Fruit fly (Drosophila melanogaster) whole organism, embryonic: ENCODE data around the gene CG10365.

ENCODE experiments used
- ATbp ChIP-seq: fragments of 200-800 bp; sonication (Bioruptor generic); optimal IDR thresholded peaks from 2 replicates; lab custom pipeline; 2017; ENCODE audit warnings: missing biosample characterization, mild to moderate bottlenecking, missing genetic modification characterization, missing genetic modification reagents
- Atf6 ChIP-seq: fragments of 200-800 bp; sonication (Bioruptor generic); IDR thresholded peaks from 2 replicates; pipeline ENCODE4 v1.3.6; 2022; ENCODE audit warnings: missing biosample characterization, missing genetic modification characterization
- Blimp-1 ChIP-seq: fragments of 200-800 bp; sonication (Bioruptor generic); optimal IDR thresholded peaks from 3 replicates; lab custom pipeline; 2018; ENCODE audit warnings: missing biosample characterization, missing genetic modification characterization, mild to moderate bottlenecking, moderate library complexity, missing genetic modification reagents
- CG12236 ChIP-seq: fragments of 200-800 bp; sonication (Bioruptor generic); optimal IDR thresholded peaks from 2 replicates; lab custom pipeline; 2016; ENCODE audit warnings: missing biosample characterization, missing genetic modification characterization
- CG14710 ChIP-seq: fragments of 200-800 bp; sonication (Bioruptor generic); optimal IDR thresholded peaks from 3 replicates; lab custom pipeline; 2019; ENCODE audit warnings: missing biosample characterization, mild to moderate bottlenecking, missing genetic modification characterization, moderate library complexity
- CG14965 ChIP-seq: fragments of 200-800 bp; sonication (Bioruptor generic); optimal IDR thresholded peaks from 2 replicates; lab custom pipeline; 2016; ENCODE audit warnings: missing biosample characterization, missing genetic modification characterization, borderline replicate concordance
- CG16813 ChIP-seq: fragments of 200-800 bp; sonication (Bioruptor generic); IDR thresholded peaks from 3 replicates; pipeline ENCODE4 v1.3.6; 2022; ENCODE audit warnings: missing biosample characterization, missing genetic modification characterization; ENCODE audit not compliant: partially characterized antibody
- CG17385 ChIP-seq: fragments of 200-800 bp; sonication (Bioruptor generic); optimal IDR thresholded peaks from 3 replicates; lab custom pipeline; 2018; ENCODE audit warnings: missing biosample characterization, mild to moderate bottlenecking, missing genetic modification characterization
- CG18011 ChIP-seq: fragments of 200-800 bp; sonication (Bioruptor generic); optimal IDR thresholded peaks from 2 replicates; lab custom pipeline; 2017; ENCODE audit warnings: missing biosample characterization, missing genetic modification characterization, mild to moderate bottlenecking, moderate library complexity, missing genotype
- CG2678 ChIP-seq: fragments of 200-800 bp; sonication (Bioruptor generic); optimal IDR thresholded peaks from 3 replicates; lab custom pipeline; 2019; ENCODE audit warnings: missing biosample characterization, mild to moderate bottlenecking, missing genetic modification characterization, moderate library complexity
- CG2875 ChIP-seq: fragments of 200-800 bp; sonication (Bioruptor generic); optimal IDR thresholded peaks from 2 replicates; lab custom pipeline; 2017; ENCODE audit warnings: missing biosample characterization, mild to moderate bottlenecking, missing genetic modification characterization, missing genetic modification reagents
- CG31365 ChIP-seq: fragments of 200-800 bp; sonication (Bioruptor generic); optimal IDR thresholded peaks from 2 replicates; lab custom pipeline; 2018; ENCODE audit warnings: missing biosample characterization, mild to moderate bottlenecking, missing genetic modification characterization
- CG3407 ChIP-seq: fragments of 200-800 bp; sonication (Bioruptor generic); optimal IDR thresholded peaks from 2 replicates; lab custom pipeline; 2018; ENCODE audit warnings: missing biosample characterization, mild to moderate bottlenecking, missing genetic modification characterization
- CG34422 ChIP-seq: fragments of 200-800 bp; sonication (Bioruptor generic); IDR thresholded peaks from 3 replicates; pipeline ENCODE4 v1.3.6; 2022; ENCODE audit warnings: missing biosample characterization, missing genetic modification characterization
- CG6813 ChIP-seq: fragments of 200-800 bp; sonication (Bioruptor generic); optimal IDR thresholded peaks from 2 replicates; lab custom pipeline; 2017; ENCODE audit warnings: missing biosample characterization, missing genetic modification characterization, mild to moderate bottlenecking, moderate library complexity, missing genetic modification reagents
- CG7745 ChIP-seq: fragments of 200-800 bp; sonication (Bioruptor generic); optimal IDR thresholded peaks from 2 replicates; lab custom pipeline; 2018; ENCODE audit warnings: missing biosample characterization, mild to moderate bottlenecking, missing genetic modification characterization, moderate library complexity
- CG8765 ChIP-seq: fragments of 200-800 bp; sonication (Bioruptor generic); IDR thresholded peaks from 2 replicates; pipeline ENCODE4 v1.3.6; 2022; ENCODE audit warnings: missing biosample characterization, missing genetic modification characterization
- CG9727 ChIP-seq: fragments of 200-800 bp; sonication (Bioruptor generic); optimal IDR thresholded peaks from 3 replicates; lab custom pipeline; 2017; ENCODE audit warnings: missing biosample characterization, mild to moderate bottlenecking, missing genetic modification characterization
- CG9817 ChIP-seq: fragments of 200-800 bp; sonication (Bioruptor generic); optimal IDR thresholded peaks from 2 replicates; lab custom pipeline; 2018; ENCODE audit warnings: missing biosample characterization, mild to moderate bottlenecking, missing genetic modification characterization, moderate library complexity
- CHES-1-like ChIP-seq: fragments of 200-800 bp; sonication (Bioruptor generic); optimal IDR thresholded peaks from 2 replicates; lab custom pipeline; 2016; ENCODE audit warnings: missing biosample characterization, missing genetic modification characterization
- CkIIα-i1 ChIP-seq: fragments of 200-800 bp; sonication (Bioruptor generic); IDR thresholded peaks from 2 replicates; pipeline ENCODE4 v1.3.6; 2022; ENCODE audit warnings: missing biosample characterization, missing genetic modification characterization
- D19A ChIP-seq: fragments of 200-800 bp; optimal IDR thresholded peaks from 3 replicates; lab custom pipeline; 2019; ENCODE audit warnings: missing biosample characterization, mild to moderate bottlenecking, missing genetic modification characterization, moderate library complexity
- Drgx ChIP-seq: fragments of 200-800 bp; sonication (Bioruptor generic); IDR thresholded peaks from 2 replicates; pipeline ENCODE4 v1.3.6; 2022; ENCODE audit warnings: missing biosample characterization, missing genetic modification characterization
- E2f2 ChIP-seq: fragments of 200-800 bp; sonication (Bioruptor generic); IDR thresholded peaks from 2 replicates; pipeline ENCODE4 v1.3.6; 2022; ENCODE audit warnings: missing biosample characterization, missing genetic modification characterization
- HmgZ ChIP-seq: fragments of 200-800 bp; sonication (Bioruptor generic); optimal IDR thresholded peaks from 2 replicates; lab custom pipeline; 2018; ENCODE audit warnings: missing biosample characterization, mild to moderate bottlenecking, missing genetic modification characterization
- Med ChIP-seq: fragments of 200-800 bp; sonication (Bioruptor generic); peaks from one replicate; lab custom pipeline; 2016; ENCODE audit warnings: missing biosample characterization, missing genetic modification characterization, mild to moderate bottlenecking, inconsistent platforms, moderate library complexity
- Myb ChIP-seq: fragments of 200-800 bp; sonication (Bioruptor generic); optimal IDR thresholded peaks from 2 replicates; lab custom pipeline; 2016; ENCODE audit warnings: missing biosample characterization, missing genetic modification characterization
- PHDP ChIP-seq: fragments of 200-800 bp; sonication (Bioruptor generic); optimal IDR thresholded peaks from 3 replicates; lab custom pipeline; 2018; ENCODE audit warnings: missing biosample characterization, mild to moderate bottlenecking, missing genetic modification characterization, moderate library complexity
- Ptx1 ChIP-seq: fragments of 200-800 bp; sonication (Bioruptor generic); IDR thresholded peaks from 2 replicates; pipeline ENCODE4 v1.3.6; 2022; ENCODE audit warnings: missing biosample characterization, missing genetic modification characterization
- Sox100B ChIP-seq: fragments of 200-800 bp; sonication (Bioruptor generic); optimal IDR thresholded peaks from 3 replicates; lab custom pipeline; 2018; ENCODE audit warnings: missing biosample characterization, mild to moderate bottlenecking, missing genetic modification characterization
- ara ChIP-seq: fragments of 200-800 bp; sonication (Bioruptor generic); IDR thresholded peaks from 2 replicates; pipeline ENCODE4 v1.3.6; 2022; ENCODE audit warnings: missing biosample characterization, missing genetic modification characterization
- ato ChIP-seq: fragments of 200-800 bp; sonication (Bioruptor generic); IDR thresholded peaks from 2 replicates; pipeline ENCODE4 v1.3.6; 2022; ENCODE audit warnings: missing biosample characterization, missing genetic modification characterization; ENCODE audit not compliant: partially characterized antibody
- bab2 ChIP-seq: fragments of 200-800 bp; sonication (Bioruptor generic); optimal IDR thresholded peaks from 2 replicates; lab custom pipeline; 2016; ENCODE audit warnings: missing biosample characterization, missing genetic modification characterization
- chn ChIP-seq: fragments of 200-800 bp; sonication (Bioruptor generic); optimal IDR thresholded peaks from 2 replicates; lab custom pipeline; 2016; ENCODE audit warnings: missing biosample characterization, missing genetic modification characterization
- fd64A ChIP-seq: fragments of 200-800 bp; sonication (Bioruptor generic); optimal IDR thresholded peaks from 3 replicates; lab custom pipeline; 2018; ENCODE audit warnings: missing biosample characterization, mild to moderate bottlenecking, missing genetic modification characterization
- gcm ChIP-seq: fragments of 200-800 bp; sonication (Bioruptor generic); optimal IDR thresholded peaks from 2 replicates; lab custom pipeline; 2019; ENCODE audit warnings: missing biosample characterization, mild to moderate bottlenecking, missing genetic modification characterization, moderate library complexity
- h ChIP-seq: fragments of >200 bp; optimal IDR thresholded peaks from 2 replicates; lab custom pipeline; 2017
- ken ChIP-seq: fragments of 200-800 bp; sonication (Bioruptor generic); IDR thresholded peaks from 3 replicates; pipeline ENCODE4 v1.3.6; 2022; ENCODE audit warnings: missing biosample characterization, missing genetic modification characterization
- nerfin-1 ChIP-seq: fragments of 200-800 bp; sonication (Bioruptor generic); optimal IDR thresholded peaks from 3 replicates; lab custom pipeline; 2019; ENCODE audit warnings: missing biosample characterization, mild to moderate bottlenecking, missing genetic modification characterization, moderate library complexity
- nom ChIP-seq: fragments of 200-800 bp; sonication (Bioruptor generic); optimal IDR thresholded peaks from 2 replicates; lab custom pipeline; 2017; ENCODE audit warnings: missing biosample characterization, missing genetic modification characterization, mild to moderate bottlenecking, moderate library complexity, missing genetic modification reagents
- repo ChIP-seq: fragments of 200-800 bp; sonication (Bioruptor generic); optimal IDR thresholded peaks from 2 replicates; lab custom pipeline; 2016; ENCODE audit warnings: missing biosample characterization, missing genetic modification characterization
- sc ChIP-seq, 3 experiments: fragments of >200 bp in 2 of 3; fragments of 200-800 bp in 1 of 3; sonication (Bioruptor generic) in 1 of 3; optimal IDR thresholded peaks; 2 replicates in 2 of 3; 3 replicates in 1 of 3; lab custom pipeline; 2017; ENCODE audit warnings: mild to moderate bottlenecking in 1 of 3, missing biosample characterization in 1 of 3, missing genetic modification characterization in 1 of 3, missing genetic modification reagents in 1 of 3
- sens-2 ChIP-seq: fragments of 200-800 bp; sonication (Bioruptor generic); IDR thresholded peaks from 2 replicates; pipeline ENCODE4 v1.3.6; 2022; ENCODE audit warnings: missing biosample characterization, missing genetic modification characterization
- trh ChIP-seq: fragments of 200-800 bp; sonication (Bioruptor generic); optimal IDR thresholded peaks from 2 replicates; lab custom pipeline; 2016; ENCODE audit warnings: missing biosample characterization, missing genetic modification characterization
- vvl ChIP-seq: fragments of 200-800 bp; sonication (Bioruptor generic); IDR thresholded peaks from 2 replicates; pipeline ENCODE4 v1.3.6; 2022; ENCODE audit warnings: missing biosample characterization, missing genetic modification characterization
- wor ChIP-seq: fragments of 200-800 bp; sonication (Bioruptor generic); IDR thresholded peaks from 2 replicates; pipeline ENCODE4 v1.3.6; 2022; ENCODE audit warnings: missing biosample characterization, missing genetic modification characterization
- zen2 ChIP-seq: fragments of 200-800 bp; sonication (Bioruptor generic); IDR thresholded peaks from 3 replicates; pipeline ENCODE4 v1.3.6; 2022; ENCODE audit warnings: missing biosample characterization, missing genetic modification characterization; ENCODE audit not compliant: partially characterized antibody
- zfh2 ChIP-seq: fragments of 200-800 bp; sonication (Bioruptor generic); optimal IDR thresholded peaks from 2 replicates; lab custom pipeline; 2016; ENCODE audit warnings: missing biosample characterization, missing genetic modification characterization

The CG10365 gene

DNA sequence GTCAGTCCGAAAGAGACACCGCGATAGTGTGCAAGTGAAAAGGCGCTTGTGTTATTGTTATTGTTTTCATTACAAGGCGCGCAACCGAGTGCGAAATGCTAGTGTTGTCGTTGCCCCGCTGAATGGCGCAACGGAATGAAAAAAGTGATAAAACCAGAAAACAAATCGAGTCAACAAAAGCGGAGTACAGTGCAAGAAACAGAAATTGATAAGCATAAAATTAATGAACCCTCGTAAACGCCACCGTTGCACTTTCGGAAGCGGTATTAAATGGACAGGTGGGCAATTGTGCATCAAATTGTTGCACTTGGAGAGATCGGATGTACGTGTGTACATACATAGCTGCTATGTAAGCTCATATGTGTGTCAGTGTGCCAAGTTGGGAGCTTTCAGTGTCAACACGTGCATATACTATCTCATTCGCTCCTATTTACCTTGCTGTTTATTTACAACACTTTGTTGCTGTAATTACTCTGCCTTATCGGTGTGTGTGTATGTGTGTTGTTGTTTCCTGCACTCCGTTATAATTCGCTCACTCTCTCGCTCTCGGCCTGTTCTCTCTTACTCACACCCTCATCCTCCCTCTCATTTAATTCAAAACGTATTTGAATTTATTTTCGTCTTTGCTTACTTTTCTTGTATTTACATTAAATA lies 377 bp downstream of the CG10365 start (continued):
- TF ChIP-seq Med (peak; percentile 97), CG14710 (tag; lab: Kevin White, UChicago) (peak; percentile 20), trh (GFP tag; lab: Kevin White, UChicago) (peak; percentile 76), gcm (GFP tag; lab: Kevin White, UChicago) (peak; percentile 26), repo (peak; percentile 85), CG18011 (GFP tag; lab: Kevin White, UChicago) (no peak), Sox100B (GFP tag; lab: Kevin White, UChicago) (peak; percentile 64), sc (optimal IDR thresholded peaks at IDR 0.05; lab: Kevin White, UChicago) (no peak), sc (GFP tag; optimal IDR thresholded peaks at IDR 0.05; lab: Kevin White, UChicago) (peak; percentile 43), nom (GFP tag; lab: Kevin White, UChicago) (peak; percentile 54), vvl (GFP tag; lab: Robert Waterston, UW) (peak; percentile 78), CG31365 (tag; lab: Kevin White, UChicago) (peak; percentile 82), CG6813 (GFP tag; lab: Kevin White, UChicago) (peak; percentile 78), ken (GFP tag; lab: Robert Waterston, UW) (0 out of 3 replicates have a peak, but pooled peaks have one; percentile 12), nerfin-1 (tag; lab: Kevin White, UChicago) (peak; percentile 54), CG9817 (tag; lab: Kevin White, UChicago) (peak; percentile 7), CG17385 (GFP tag; lab: Kevin White, UChicago) (peak; percentile 25), Ptx1 (GFP tag; lab: Robert Waterston, UW) (peak; percentile 17; the same call in 1 of the 2 replicates), HmgZ (tag; lab: Kevin White, UChicago) (peak; percentile 15), E2f2 (peak; percentile 36; the same call in 1 of the 2 replicates), CG34422 (0 out of 3 replicates have a peak, but pooled peaks have one; percentile 49), CHES-1-like (peak; percentile 6), h (no peak), sens-2 (GFP tag; lab: Robert Waterston, UW) (no peak), CG14965 (peak; percentile 63), CG8765 (GFP tag; lab: Robert Waterston, UW) (no peak), fd64A (GFP tag; lab: Kevin White, UChicago) (peak; percentile 85), Blimp-1 (GFP tag; lab: Kevin White, UChicago) (peak; percentile 75), CG2875 (GFP tag; lab: Kevin White, UChicago) (peak; percentile 68), ato (GFP tag; lab: Robert Waterston, UW) (no peak), CG16813 (GFP tag; lab: Robert Waterston, UW) (no peak), CG9727 (GFP tag; lab: Kevin White, UChicago) (peak; percentile 43), Myb (GFP tag; lab: Kevin White, UChicago) (peak; percentile 22), CG3407 (GFP tag; lab: Kevin White, UChicago) (peak; percentile 75), ara (peak; percentile 77), CG12236 (peak; percentile 45), bab2 (GFP tag; lab: Kevin White, UChicago) (peak; percentile 42), Drgx (GFP tag; lab: Robert Waterston, UW) (peak; percentile 56; the same call in 1 of the 2 replicates), PHDP (tag; lab: Kevin White, UChicago) (peak; percentile 19), CkIIα-i1 (no peak; the same call in 1 of the 2 replicates), Atf6 (GFP tag; lab: Robert Waterston, UW) (peak; percentile 52; the same call in 1 of the 2 replicates), zfh2 (GFP tag; lab: Kevin White, UChicago) (no peak), wor (GFP tag; lab: Robert Waterston, UW) (no peak), ATbp (GFP tag; lab: Kevin White, UChicago) (peak; percentile 93), CG2678 (tag; lab: Kevin White, UChicago) (peak; percentile 83), CG7745 (tag; lab: Kevin White, UChicago) (no peak), chn (GFP tag; lab: Kevin White, UChicago) (no peak), zen2 (GFP tag; lab: Robert Waterston, UW) (no peak), D19A (no peak)
